Fruit fly (Drosophila melanogaster): ENCODE measurements around the gene chp.

chp gene

dm6 chr3R:31232236-31232635 is 21.7 kb upstream of the chp start, which contains the start of gene CG15563:
Gene CG15563, minus strand, starts transcription at chr3R:31232336.
- no peak for TF ChIP-seq CG17801 (GFP tag; optimal IDR thresholded peaks at IDR 0.05; ENCODE audit: partially characterized antibody)

dm6 chr3R:31231134-31231533 is 20.6 kb upstream of the chp start:
- no peak for TF ChIP-seq CG17801 (GFP tag; optimal IDR thresholded peaks at IDR 0.05; ENCODE audit: partially characterized antibody)

dm6 chr3R:31225043-31225681 is 14.6 kb upstream of the chp start:
- TF ChIP-seq CG17801 (GFP tag; optimal IDR thresholded peaks at IDR 0.05; ENCODE audit: partially characterized antibody) = no peak

- no peak for TF ChIP-seq CG17801 (GFP tag; optimal IDR thresholded peaks at IDR 0.05; ENCODE audit: partially characterized antibody)
These were observed 13.7 kb upstream of the chp start for dm6 chr3R:31223971-31224860.

dm6 chr3R:31222890-31223569 is 12.5 kb upstream of the chp start:
- no peak for TF ChIP-seq CG17801 (GFP tag; optimal IDR thresholded peaks at IDR 0.05; ENCODE audit: partially characterized antibody)

dm6 chr3R:31222125-31222889 is 11.8 kb upstream of the chp start:
- no peak for TF ChIP-seq CG17801 (GFP tag; optimal IDR thresholded peaks at IDR 0.05; ENCODE audit: partially characterized antibody)

- TF ChIP-seq CG17801 (GFP tag; optimal IDR thresholded peaks at IDR 0.05; ENCODE audit: partially characterized antibody) = peak; percentile 22
These were observed 11.0 kb upstream of the chp start for dm6 chr3R:31221337-31222047.

- TF ChIP-seq CG17801 (GFP tag; optimal IDR thresholded peaks at IDR 0.05; ENCODE audit: partially characterized antibody) = peak; percentile 33
These were observed 10.2 kb upstream of the chp start, which contains the start of gene CG12054 for dm6 chr3R:31220456-31221336. Gene CG12054, plus strand, starts transcription at chr3R:31220702.

- TF ChIP-seq CG17801 (GFP tag; optimal IDR thresholded peaks at IDR 0.05; ENCODE audit: partially characterized antibody) = peak; percentile 46
These were observed 8.8 kb upstream of the chp start, which contains the start of gene ATPsynC for dm6 chr3R:31218997-31219992. Gene ATPsynC, minus strand, starts transcription at chr3R:31219630.

dm6 chr3R:31218214-31218876 is 7.8 kb upstream of the chp start:
- peak; percentile 12 for TF ChIP-seq CG17801 (GFP tag; optimal IDR thresholded peaks at IDR 0.05; ENCODE audit: partially characterized antibody)

dm6 chr3R:31215830-31216229 is 5.3 kb upstream of the chp start, which contains the start of gene CG15561:
Gene CG15561, minus strand, starts transcription at chr3R:31215942.
- peak; percentile 57 for TF ChIP-seq CG17801 (GFP tag; optimal IDR thresholded peaks at IDR 0.05; ENCODE audit: partially characterized antibody)

Data from ovary, adult (tissue).